Fruit fly (Drosophila melanogaster) whole organism, adult: ENCODE data around the gene Acsx1R.

Experiments
- CG11617 ChIP-seq: fragments of 200-800 bp; sonication (Bioruptor generic); optimal IDR thresholded peaks from 2 replicates; lab custom pipeline; 2017; ENCODE audit warnings: mild to moderate bottlenecking, missing biosample characterization, missing genetic modification reagents, missing genetic modification characterization
- CG12768 ChIP-seq: fragments of 200-800 bp; sonication (Bioruptor generic); optimal IDR thresholded peaks from 2 replicates; lab custom pipeline; 2017; ENCODE audit warnings: missing biosample characterization, missing genetic modification characterization, mild to moderate bottlenecking, moderate library complexity, missing genetic modification reagents
- CG14711 ChIP-seq: fragments of 200-800 bp; sonication (Bioruptor generic); optimal IDR thresholded peaks from 2 replicates; lab custom pipeline; 2018; ENCODE audit warnings: missing biosample characterization, mild to moderate bottlenecking, missing genetic modification characterization, moderate library complexity
- CG1620 ChIP-seq: fragments of 200-800 bp; sonication (Bioruptor generic); optimal IDR thresholded peaks from 2 replicates; lab custom pipeline; 2016; ENCODE audit warnings: missing biosample characterization, missing genetic modification characterization
- CG33017 ChIP-seq: fragments of 200-800 bp; sonication (Bioruptor generic); optimal IDR thresholded peaks from 2 replicates; lab custom pipeline; 2018; ENCODE audit warnings: missing biosample characterization, mild to moderate bottlenecking, missing genetic modification characterization, moderate library complexity
- CG5204 ChIP-seq: fragments of 200-800 bp; sonication (Bioruptor generic); optimal IDR thresholded peaks from 2 replicates; lab custom pipeline; 2016; ENCODE audit warnings: missing biosample characterization, missing genetic modification characterization
- CG7045 ChIP-seq: fragments of 200-800 bp; sonication (Bioruptor generic); optimal IDR thresholded peaks from 2 replicates; lab custom pipeline; 2017; ENCODE audit warnings: missing biosample characterization, mild to moderate bottlenecking, missing genetic modification characterization
- CG7101 ChIP-seq: fragments of 200-800 bp; sonication (Bioruptor generic); optimal IDR thresholded peaks from 2 replicates; lab custom pipeline; 2018; ENCODE audit warnings: missing biosample characterization, mild to moderate bottlenecking, missing genetic modification characterization, moderate library complexity
- Clk ChIP-seq: fragments of 200-800 bp; sonication (Bioruptor generic); optimal IDR thresholded peaks from 2 replicates; lab custom pipeline; 2017; ENCODE audit warnings: missing biosample characterization, missing genetic modification characterization
- Crg-1 ChIP-seq: fragments of 200-800 bp; sonication (Bioruptor generic); optimal IDR thresholded peaks from 2 replicates; lab custom pipeline; 2016; ENCODE audit warnings: missing biosample characterization, missing genetic modification characterization
- Hr96 ChIP-seq: fragments of 200-800 bp; sonication (Bioruptor generic); optimal IDR thresholded peaks from 2 replicates; lab custom pipeline; 2016; ENCODE audit warnings: missing biosample characterization, missing genetic modification characterization
- Mnt ChIP-seq: fragments of 200-800 bp; sonication (Bioruptor generic); optimal IDR thresholded peaks from 2 replicates; lab custom pipeline; 2016; ENCODE audit warnings: missing biosample characterization, mild to moderate bottlenecking, missing genetic modification characterization
- bab1 ChIP-seq: fragments of 200-800 bp; sonication (Bioruptor generic); optimal IDR thresholded peaks from 3 replicates; lab custom pipeline; 2019; ENCODE audit warnings: missing biosample characterization, mild to moderate bottlenecking, missing genetic modification characterization, moderate library complexity
- cic ChIP-seq: fragments of 200-800 bp; sonication (Bioruptor generic); optimal IDR thresholded peaks from 2 replicates; lab custom pipeline; 2017; ENCODE audit warnings: missing biosample characterization, mild to moderate bottlenecking, missing genetic modification characterization, moderate library complexity
- cnc ChIP-seq, 2 experiments: fragments of >200 bp; optimal IDR thresholded peaks; 2 replicates each; lab custom pipeline; 2017
- kay ChIP-seq: fragments of 200-800 bp; sonication (Bioruptor generic); peaks from one replicate; lab custom pipeline; 2016; ENCODE audit warnings: missing biosample characterization, missing genetic modification characterization, borderline replicate concordance
- ovo ChIP-seq: fragments of 200-800 bp; sonication (Bioruptor generic); optimal IDR thresholded peaks from 2 replicates; lab custom pipeline; 2016; ENCODE audit warnings: missing biosample characterization, missing genetic modification characterization
- pad ChIP-seq: fragments of 200-800 bp; sonication (Bioruptor generic); optimal IDR thresholded peaks from 3 replicates; lab custom pipeline; 2017; ENCODE audit warnings: missing biosample characterization, missing genetic modification characterization, mild to moderate bottlenecking, moderate library complexity, missing genetic modification reagents
- tj ChIP-seq: fragments of 200-800 bp; sonication (Bioruptor generic); optimal IDR thresholded peaks from 3 replicates; lab custom pipeline; 2017; ENCODE audit warnings: missing biosample characterization, mild to moderate bottlenecking, missing genetic modification characterization, moderate library complexity
- toe ChIP-seq: fragments of 200-800 bp; sonication (Bioruptor generic); optimal IDR thresholded peaks from 2 replicates; lab custom pipeline; 2016; ENCODE audit warnings: missing biosample characterization, missing genetic modification characterization

The Acsx1R gene

DNA sequence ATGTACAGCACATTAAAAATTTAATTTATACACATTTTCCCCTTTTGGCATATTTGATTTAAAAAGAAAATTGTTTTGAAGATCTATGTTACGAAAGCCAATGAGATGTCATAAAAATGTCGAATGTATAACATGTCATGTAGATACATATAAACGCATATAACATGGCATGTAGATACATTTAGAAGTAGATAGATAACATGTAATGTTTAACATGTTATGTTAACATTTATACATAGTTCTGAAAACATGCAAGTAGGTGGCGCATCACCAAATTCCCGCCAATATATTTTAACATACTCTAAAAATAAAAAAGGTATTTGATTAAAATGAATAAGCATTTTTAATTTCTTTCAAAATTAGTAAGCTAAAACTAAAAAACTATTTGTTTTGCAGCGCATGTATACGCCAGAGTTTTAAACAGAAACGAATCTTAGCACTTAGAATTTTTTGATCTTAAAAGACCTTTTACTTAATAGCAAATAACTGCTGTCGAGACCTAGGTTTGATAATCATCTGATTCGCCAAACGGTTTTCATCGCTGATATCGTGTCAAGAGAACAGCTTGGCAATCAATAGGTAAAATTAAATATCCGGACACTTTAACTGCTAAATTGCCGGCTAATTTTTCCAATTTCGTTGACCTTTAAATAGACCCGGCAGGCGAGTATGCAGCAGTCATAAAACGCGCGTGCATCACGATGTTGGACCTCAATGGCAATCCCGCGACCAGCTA is 1.2 kb upstream of the Acsx1R start, which contains the start of gene Acsx2:
Acsx2 (plus strand) TSS at position 686 of the 736 bp plus-strand sequence.
- TF ChIP-seq cic (GFP tag; lab: Kevin White, UChicago) (no peak), toe (GFP tag; lab: Kevin White, UChicago) (no peak), CG1620 (no peak), CG5204 (GFP tag; lab: Kevin White, UChicago) (no peak), Clk (GFP tag; lab: Kevin White, UChicago) (no peak), CG14711 (tag; lab: Kevin White, UChicago) (no peak), CG7045 (GFP tag; lab: Kevin White, UChicago) (no peak), CG11617 (GFP tag; lab: Kevin White, UChicago) (no peak), cnc (optimal IDR thresholded peaks at IDR 0.05; lab: Kevin White, UChicago) (no peak), pad (no peak), CG7101 (tag; lab: Kevin White, UChicago) (no peak), CG12768 (no peak), Mnt (GFP tag; lab: Kevin White, UChicago) (no peak), Hr96 (GFP tag; lab: Kevin White, UChicago) (no peak), tj (GFP tag; lab: Kevin White, UChicago) (no peak), kay (GFP tag; lab: Kevin White, UChicago) (no peak), Crg-1 (no peak), ovo (no peak), CG33017 (tag; lab: Kevin White, UChicago) (no peak), bab1 (GFP tag; lab: Kevin White, UChicago) (no peak)

DNA sequence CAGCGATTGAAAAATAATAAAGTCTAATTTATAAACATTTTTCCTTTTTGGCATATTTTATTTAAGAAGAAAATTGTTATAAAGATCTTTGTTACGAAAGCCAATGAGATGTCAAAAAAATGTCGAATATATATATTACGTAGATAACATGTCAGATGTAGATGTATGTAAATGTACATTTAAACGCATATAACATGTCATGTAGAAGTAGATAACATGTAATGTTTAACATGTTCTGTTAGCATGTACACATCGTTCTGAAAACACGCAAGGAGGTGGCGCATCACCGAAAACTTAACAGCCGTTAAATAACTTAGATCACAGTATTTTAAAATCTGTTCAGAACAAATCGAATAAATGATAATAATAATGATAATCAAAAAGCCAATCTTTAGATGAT is 2.9 kb downstream of the Acsx1R start:
- TF ChIP-seq CG5204 (GFP tag; lab: Kevin White, UChicago): no peak
- no peak for TF ChIP-seq ovo
- TF ChIP-seq bab1 (GFP tag; lab: Kevin White, UChicago): no peak
- no peak for TF ChIP-seq CG1620
- TF ChIP-seq tj (GFP tag; lab: Kevin White, UChicago): no peak
- TF ChIP-seq Clk (GFP tag; lab: Kevin White, UChicago): no peak
- no peak for TF ChIP-seq kay (GFP tag; lab: Kevin White, UChicago)
- TF ChIP-seq Hr96 (GFP tag; lab: Kevin White, UChicago): no peak
- no peak for TF ChIP-seq cnc (optimal IDR thresholded peaks at IDR 0.05; lab: Kevin White, UChicago)
- no peak for TF ChIP-seq Crg-1
- no peak for TF ChIP-seq CG7101 (tag; lab: Kevin White, UChicago)
- no peak for TF ChIP-seq Mnt (GFP tag; lab: Kevin White, UChicago)
- no peak for TF ChIP-seq cic (GFP tag; lab: Kevin White, UChicago)

DNA sequence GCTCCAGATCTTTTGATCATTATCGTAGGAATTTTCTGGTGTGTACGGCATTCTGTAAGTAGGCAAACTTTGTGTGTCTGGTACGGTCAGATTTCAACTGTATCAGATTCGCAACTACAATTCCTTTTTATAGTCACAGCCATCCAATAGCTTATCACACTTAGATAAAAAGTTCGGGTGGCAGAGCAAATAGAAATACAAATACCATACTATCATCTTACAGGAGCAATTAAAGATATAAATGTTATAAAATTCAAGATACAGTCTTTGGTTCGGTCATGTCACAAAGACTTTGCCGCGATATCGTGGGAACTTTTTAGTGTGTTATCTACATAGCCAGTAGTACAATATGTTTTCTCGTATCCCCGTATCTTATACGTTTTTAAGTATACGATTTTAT is 4.0 kb downstream of the Acsx1R start, which contains the start of gene Acsx1L:
Acsx1L (minus strand) TSS at position 101 of the 400 bp plus-strand sequence.
- TF ChIP-seq kay (GFP tag; lab: Kevin White, UChicago) (no peak), CG5204 (GFP tag; lab: Kevin White, UChicago) (no peak), Crg-1 (no peak), tj (GFP tag; lab: Kevin White, UChicago) (no peak), pad (no peak), CG7045 (GFP tag; lab: Kevin White, UChicago) (no peak), bab1 (GFP tag; lab: Kevin White, UChicago) (no peak), Clk (GFP tag; lab: Kevin White, UChicago) (no peak), cic (GFP tag; lab: Kevin White, UChicago) (no peak), CG14711 (tag; lab: Kevin White, UChicago) (no peak), Mnt (GFP tag; lab: Kevin White, UChicago) (no peak)

DNA sequence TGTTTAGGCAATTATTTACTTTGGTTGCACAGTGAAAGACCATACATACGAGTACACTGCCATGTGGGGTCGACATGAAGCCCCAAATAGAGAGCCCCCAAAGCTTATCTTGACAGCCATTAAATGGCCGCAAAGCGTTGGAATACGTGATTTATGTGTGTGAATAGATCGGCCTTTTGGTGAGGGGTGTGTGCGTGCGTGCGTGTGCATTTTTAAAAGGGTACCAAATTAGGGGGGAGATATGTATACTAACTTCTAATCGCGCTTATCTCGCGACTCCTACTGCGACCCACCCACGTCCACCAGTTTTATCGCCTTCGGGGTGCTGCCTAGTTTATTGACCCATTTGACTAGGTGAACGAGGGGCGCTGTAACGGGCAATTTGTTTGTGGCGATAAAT is 34.2 kb downstream of the Acsx1R start:
- TF ChIP-seq cnc (optimal IDR thresholded peaks at IDR 0.05; lab: Kevin White, UChicago) (no peak), tj (GFP tag; lab: Kevin White, UChicago) (no peak), Crg-1 (no peak), CG5204 (GFP tag; lab: Kevin White, UChicago) (no peak), CG14711 (tag; lab: Kevin White, UChicago) (no peak), CG7045 (GFP tag; lab: Kevin White, UChicago) (no peak)

DNA sequence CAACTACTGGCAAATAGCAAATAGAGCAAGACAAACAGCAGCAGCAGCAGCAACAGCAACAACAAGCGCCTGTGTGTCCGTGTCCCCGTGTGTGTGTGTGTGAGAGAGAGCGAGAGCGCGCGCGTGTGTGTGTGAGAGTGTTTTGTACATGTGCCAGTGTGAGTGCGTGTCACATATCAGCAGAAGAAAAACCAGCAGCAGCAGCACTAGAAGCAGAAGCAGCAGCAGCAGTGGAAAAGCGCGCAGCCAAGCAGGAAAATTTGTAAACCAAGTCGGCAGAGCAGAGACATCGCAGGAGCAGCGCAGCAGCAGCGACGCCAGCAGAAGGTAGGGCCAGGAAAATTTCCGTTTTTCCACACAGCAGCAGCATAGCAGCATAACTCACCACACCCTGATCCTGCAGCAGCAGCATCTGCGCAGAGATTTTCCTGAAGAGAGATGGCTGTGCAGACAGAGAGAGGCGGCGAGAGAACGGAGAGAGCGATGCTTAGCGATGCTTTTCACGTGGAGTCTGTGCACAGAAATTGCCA is 46.1 kb downstream of the Acsx1R start:
- TF ChIP-seq CG7045 (GFP tag; lab: Kevin White, UChicago) (no peak), CG11617 (GFP tag; lab: Kevin White, UChicago) (no peak), Mnt (GFP tag; lab: Kevin White, UChicago) (no peak), pad (no peak), ovo (no peak), CG1620 (no peak), CG14711 (tag; lab: Kevin White, UChicago) (no peak), kay (GFP tag; lab: Kevin White, UChicago) (no peak), tj (GFP tag; lab: Kevin White, UChicago) (no peak), bab1 (GFP tag; lab: Kevin White, UChicago) (no peak), toe (GFP tag; lab: Kevin White, UChicago) (no peak), CG5204 (GFP tag; lab: Kevin White, UChicago) (no peak)

DNA sequence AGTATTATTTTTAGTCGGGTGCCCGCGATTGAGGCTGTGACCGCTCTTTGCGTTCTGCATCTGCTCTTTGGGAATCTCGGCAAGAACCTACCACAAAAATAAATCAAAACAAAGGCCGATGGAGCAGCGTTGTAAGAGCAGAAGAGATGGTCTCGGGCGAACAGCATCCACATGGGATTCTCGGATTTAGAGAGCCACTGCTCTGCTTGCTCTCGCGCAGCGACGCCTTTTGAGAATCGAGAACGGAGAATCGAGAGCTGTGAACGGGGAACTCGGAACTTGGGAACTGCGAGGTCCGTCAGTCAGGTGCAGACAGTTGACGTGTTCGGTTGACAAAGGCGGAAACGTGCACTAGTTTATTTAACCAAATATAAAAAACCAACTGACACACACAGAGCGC is 46.7 kb downstream of the Acsx1R start, which contains the start of gene GluClalpha:
GluClalpha (plus strand) TSS at position 301 of the 400 bp plus-strand sequence.
- TF ChIP-seq CG11617 (GFP tag; lab: Kevin White, UChicago): no peak
